Fruit fly (Drosophila melanogaster): ENCODE measurements around the gene Srp9.

The Srp9 gene

dm6 chr3L:7953728-7954127 is 17.6 kb downstream of the Srp9 start:
- no peak for TF ChIP-seq EcR (GFP tag; optimal IDR thresholded peaks at IDR 0.05)
- no peak for TF ChIP-seq CG12605 (GFP tag; IDR thresholded peaks at IDR 0.05)
- no peak for TF ChIP-seq gl (tag; optimal IDR thresholded peaks at IDR 0.05)
- TF ChIP-seq CG9948 (tag; optimal IDR thresholded peaks at IDR 0.05) = no peak
- TF ChIP-seq D1 (tag; optimal IDR thresholded peaks at IDR 0.05) = no peak
- TF ChIP-seq CG13204 (GFP tag; optimal IDR thresholded peaks at IDR 0.05) = no peak
- no peak for TF ChIP-seq Snoo (tag; optimal IDR thresholded peaks at IDR 0.05)
- no peak for TF ChIP-seq CG10348 (GFP tag; IDR thresholded peaks at IDR 0.05)
- TF ChIP-seq CG8301 (tag; optimal IDR thresholded peaks at IDR 0.05) = no peak
- no peak for TF ChIP-seq Ets98B (GFP tag; IDR thresholded peaks at IDR 0.05)
- no peak for TF ChIP-seq CG15710 (tag; optimal IDR thresholded peaks at IDR 0.05)
- no peak for TF ChIP-seq Pif1A (GFP tag; optimal IDR thresholded peaks at IDR 0.05)
- TF ChIP-seq fd96Ca (GFP tag; IDR thresholded peaks at IDR 0.05) = no peak

- TF ChIP-seq CG10348 (GFP tag; IDR thresholded peaks at IDR 0.05) (0 out of 2 replicates have a peak, but pooled peaks have one; percentile 11), EcR (GFP tag; optimal IDR thresholded peaks at IDR 0.05) (no peak)
These were observed 18.8 kb downstream of the Srp9 start for dm6 chr3L:7954967-7955366.

dm6 chr3L:7956718-7957117 is 20.5 kb downstream of the Srp9 start:
- TF ChIP-seq CG9948 (tag; optimal IDR thresholded peaks at IDR 0.05) = no peak
- no peak for TF ChIP-seq CG8159 (tag; optimal IDR thresholded peaks at IDR 0.05)
- no peak for TF ChIP-seq gl (tag; optimal IDR thresholded peaks at IDR 0.05)
- no peak for TF ChIP-seq CG10348 (GFP tag; IDR thresholded peaks at IDR 0.05)
- TF ChIP-seq CG14655 (GFP tag; optimal IDR thresholded peaks at IDR 0.05) = no peak
- no peak for TF ChIP-seq EcR (GFP tag; optimal IDR thresholded peaks at IDR 0.05)
- TF ChIP-seq CG32121 (GFP tag; IDR thresholded peaks at IDR 0.05) = no peak
- no peak for TF ChIP-seq Pif1A (GFP tag; optimal IDR thresholded peaks at IDR 0.05)
- TF ChIP-seq fd96Ca (GFP tag; IDR thresholded peaks at IDR 0.05) = no peak
- no peak for TF ChIP-seq Pif1B (GFP tag; optimal IDR thresholded peaks at IDR 0.05)
- no peak for TF ChIP-seq D1 (tag; optimal IDR thresholded peaks at IDR 0.05)
- TF ChIP-seq CG17806 (tag; optimal IDR thresholded peaks at IDR 0.05) = no peak
- TF ChIP-seq CG4496 (GFP tag; IDR thresholded peaks at IDR 0.05) = no peak
- TF ChIP-seq CG34367 (tag; optimal IDR thresholded peaks at IDR 0.05) = no peak
- no peak for TF ChIP-seq CG8301 (tag; optimal IDR thresholded peaks at IDR 0.05)
- TF ChIP-seq CG12605 (GFP tag; IDR thresholded peaks at IDR 0.05) = no peak

dm6 chr3L:7958083-7958482 is 21.9 kb downstream of the Srp9 start:
- TF ChIP-seq CG17806 (tag; optimal IDR thresholded peaks at IDR 0.05) = no peak
- TF ChIP-seq fd96Ca (GFP tag; IDR thresholded peaks at IDR 0.05) = no peak
- no peak for TF ChIP-seq CG34367 (tag; optimal IDR thresholded peaks at IDR 0.05)
- TF ChIP-seq D1 (tag; optimal IDR thresholded peaks at IDR 0.05) = no peak
- no peak for TF ChIP-seq CG12605 (GFP tag; IDR thresholded peaks at IDR 0.05)
- TF ChIP-seq Pif1B (GFP tag; optimal IDR thresholded peaks at IDR 0.05) = no peak
- TF ChIP-seq Snoo (tag; optimal IDR thresholded peaks at IDR 0.05) = no peak
- TF ChIP-seq CG15710 (tag; optimal IDR thresholded peaks at IDR 0.05) = no peak
- TF ChIP-seq EcR (GFP tag; optimal IDR thresholded peaks at IDR 0.05) = no peak
- TF ChIP-seq CG13204 (GFP tag; optimal IDR thresholded peaks at IDR 0.05) = no peak

- TF ChIP-seq CG4496 (GFP tag; IDR thresholded peaks at IDR 0.05) = no peak
These were observed 22.5 kb downstream of the Srp9 start for dm6 chr3L:7958590-7959180.

dm6 chr3L:7960707-7961695 is 24.8 kb downstream of the Srp9 start:
- TF ChIP-seq CG15710 (tag; optimal IDR thresholded peaks at IDR 0.05) (no peak), Pif1A (GFP tag; optimal IDR thresholded peaks at IDR 0.05) (no peak), Snoo (tag; optimal IDR thresholded peaks at IDR 0.05) (peak; percentile 37), gl (tag; optimal IDR thresholded peaks at IDR 0.05) (no peak)

- TF ChIP-seq Pif1A (GFP tag; optimal IDR thresholded peaks at IDR 0.05) (no peak), EcR (GFP tag; optimal IDR thresholded peaks at IDR 0.05) (no peak), CG10348 (GFP tag; IDR thresholded peaks at IDR 0.05) (no peak), CG8159 (tag; optimal IDR thresholded peaks at IDR 0.05) (peak; percentile 19), rn (GFP tag; IDR thresholded peaks at IDR 0.05) (no peak)
These were observed 26.0 kb downstream of the Srp9 start for dm6 chr3L:7961973-7962753.
